Fruit fly (Drosophila melanogaster): Measurements from ENCODE around the gene dnt.

dm6 chr2L:19341074-19341806, 21.8 kb downstream of the dnt start:
- TF ChIP-seq CG1620 (GFP tag; optimal IDR thresholded peaks at IDR 0.05) (no peak), CG11617 (GFP tag; optimal IDR thresholded peaks at IDR 0.05) (no peak), CG14711 (tag; optimal IDR thresholded peaks at IDR 0.05) (no peak)
